Worm (Caenorhabditis elegans) whole organism, L4 larva: ENCODE results near the gene exos-4.1.

ENCODE experiments used
- D1046.2 ChIP-seq: fragments of 200-800 bp; sonication (Bioruptor generic); IDR thresholded peaks from 2 replicates; pipeline ENCODE4 v1.3.6; 2022; ENCODE audit warnings: missing genetic modification characterization, missing compliant biosample characterization
- Y48G9A.11 ChIP-seq: fragments of 200-800 bp; sonication (Bioruptor generic); IDR thresholded peaks from 2 replicates; pipeline ENCODE4 v1.3.6; 2022; ENCODE audit warnings: missing genetic modification reagents, missing genetic modification characterization, missing compliant biosample characterization
- ZK337.2 ChIP-seq: fragments of 200-800 bp; sonication (Bioruptor generic); IDR thresholded peaks from 2 replicates; pipeline ENCODE4 v1.3.6; 2022; ENCODE audit warnings: missing genetic modification reagents, missing genetic modification characterization, missing compliant biosample characterization
- aha-1 ChIP-seq: fragments of 150-350 bp; peaks from one replicate; lab custom pipeline; 2014; ENCODE audit warnings: missing biosample characterization, missing genetic modification characterization
- arid-1 ChIP-seq: fragments of 200-800 bp; sonication (Bioruptor generic); conservative IDR thresholded peaks from 2 replicates; pipeline ENCODE4 v1.3.6; 2022; ENCODE audit warnings: missing genetic modification reagents, missing genetic modification characterization, missing compliant biosample characterization
- ceh-20 ChIP-seq: fragments of 200-800 bp; sonication (Bioruptor generic); IDR thresholded peaks from 2 replicates; pipeline ENCODE4 v1.3.6; 2022; ENCODE audit warnings: missing genetic modification reagents, missing genetic modification characterization, missing compliant biosample characterization
- cey-2 ChIP-seq: sonication (generic microtip); optimal IDR thresholded peaks from 3 replicates; lab custom pipeline; 2017; ENCODE audit warnings: missing genetic modification characterization, mild to moderate bottlenecking, missing compliant biosample characterization, antibody characterized with exemption, borderline replicate concordance; ENCODE audit not compliant: insufficient read depth
- daf-8 ChIP-seq: fragments of 200-800 bp; sonication (Bioruptor generic); IDR thresholded peaks from 2 replicates; pipeline ENCODE4 v1.3.6; 2022; ENCODE audit warnings: missing genetic modification characterization, missing compliant biosample characterization
- dmd-6 ChIP-seq: fragments of 200-800 bp; sonication (Bioruptor generic); IDR thresholded peaks from 2 replicates; pipeline ENCODE4 v1.3.6; 2022; ENCODE audit warnings: missing genetic modification reagents, missing genetic modification characterization, missing compliant biosample characterization
- hlh-11 ChIP-seq: fragments of 200-800 bp; sonication (Bioruptor generic); optimal IDR thresholded peaks from 2 replicates; lab custom pipeline; 2018; ENCODE audit warnings: mild to moderate bottlenecking, missing genetic modification characterization, missing compliant biosample characterization
- hlh-30 ChIP-seq: sonication (generic microtip); optimal IDR thresholded peaks from 2 replicates; lab custom pipeline; 2017; ENCODE audit warnings: antibody characterized with exemption, mild to moderate bottlenecking, missing genetic modification characterization, missing compliant biosample characterization; ENCODE audit not compliant: insufficient read depth
- hmg-1.1 ChIP-seq: fragments of 200-800 bp; sonication (Bioruptor generic); IDR thresholded peaks from 2 replicates; pipeline ENCODE4 v1.3.6; 2022; ENCODE audit warnings: missing genetic modification reagents, missing genetic modification characterization, missing compliant biosample characterization
- jun-1 ChIP-seq: fragments of 150-350 bp; optimal IDR thresholded peaks from 2 replicates; lab custom pipeline; 2014; ENCODE audit warnings: missing biosample characterization, missing genetic modification reagents, missing genetic modification characterization
- lim-7 ChIP-seq: fragments of 200-800 bp; sonication (Bioruptor generic); IDR thresholded peaks from 2 replicates; pipeline ENCODE4 v1.3.6; 2022; ENCODE audit warnings: missing genetic modification characterization, missing compliant biosample characterization
- lin-13 ChIP-seq: fragments of 150-350 bp; optimal IDR thresholded peaks from 2 replicates; lab custom pipeline; 2014; ENCODE audit warnings: missing biosample characterization, missing genetic modification reagents, missing genetic modification characterization
- lin-15B ChIP-seq: fragments of 150-350 bp; sonication (generic microtip); optimal IDR thresholded peaks from 3 replicates; lab custom pipeline; 2014; ENCODE audit warnings: missing biosample characterization, missing genetic modification characterization
- lin-38 ChIP-seq: fragments of 200-800 bp; sonication (Bioruptor generic); IDR thresholded peaks from 2 replicates; pipeline ENCODE4 v1.3.6; 2022; ENCODE audit warnings: missing genetic modification reagents, missing genetic modification characterization, missing compliant biosample characterization
- lir-3 ChIP-seq: sonication (generic microtip); optimal IDR thresholded peaks from 2 replicates; lab custom pipeline; 2016; ENCODE audit warnings: mild to moderate bottlenecking, missing genetic modification characterization, missing compliant biosample characterization
- mdl-1 ChIP-seq, 2 experiments: fragments of 150-350 bp in 1 of 2; sonication (generic microtip) in 1 of 2; optimal IDR thresholded peaks; 2 replicates each; lab custom pipeline; 2014 to 2017; ENCODE audit warnings: missing biosample characterization in 2 of 2, missing genetic modification characterization in 2 of 2
- mxl-3 ChIP-seq: fragments of 200-800 bp; sonication (Bioruptor generic); optimal IDR thresholded peaks from 2 replicates; lab custom pipeline; 2018; ENCODE audit warnings: mild to moderate bottlenecking, missing genetic modification characterization, missing compliant biosample characterization
- nhr-10 ChIP-seq: fragments of 150-350 bp; optimal IDR thresholded peaks from 2 replicates; lab custom pipeline; 2014; ENCODE audit warnings: missing biosample characterization, missing genetic modification characterization
- nhr-11 ChIP-seq: fragments of 150-350 bp; optimal IDR thresholded peaks from 2 replicates; lab custom pipeline; 2014; ENCODE audit warnings: missing biosample characterization, missing genetic modification characterization
- nhr-28 ChIP-seq: fragments of 150-350 bp; optimal IDR thresholded peaks from 2 replicates; lab custom pipeline; 2014; ENCODE audit warnings: missing biosample characterization, missing genetic modification characterization
- nhr-42 ChIP-seq: fragments of 200-800 bp; sonication (Bioruptor generic); IDR thresholded peaks from 2 replicates; pipeline ENCODE4 v1.3.6; 2022; ENCODE audit warnings: missing genetic modification characterization, missing compliant biosample characterization
- sdz-12 ChIP-seq: fragments of 200-800 bp; sonication (Bioruptor generic); optimal IDR thresholded peaks from 2 replicates; lab custom pipeline; 2018; ENCODE audit warnings: mild to moderate bottlenecking, missing genetic modification characterization, missing compliant biosample characterization
- snpc-4 ChIP-seq: fragments of 150-350 bp; optimal IDR thresholded peaks from 2 replicates; lab custom pipeline; 2014; ENCODE audit warnings: missing biosample characterization, missing genetic modification characterization
- spr-1 ChIP-seq: sonication (generic microtip); optimal IDR thresholded peaks from 2 replicates; lab custom pipeline; 2016; ENCODE audit warnings: mild to moderate bottlenecking, missing genetic modification characterization, missing compliant biosample characterization
- unc-62 ChIP-seq, 3 experiments: fragments of 150-350 bp in 1 of 3; sonication (generic microtip); optimal IDR thresholded peaks in 2 of 3; peaks in 1 of 3; 1 replicate in 1 of 3; 2 replicates in 2 of 3; lab custom pipeline; 2014 to 2017; ENCODE audit warnings: missing biosample characterization in 3 of 3, missing genetic modification characterization in 3 of 3, missing genetic modification reagents in 3 of 3, missing genotype in 1 of 3
- zfp-3 ChIP-seq: fragments of 200-800 bp; sonication (Bioruptor generic); conservative IDR thresholded peaks from 2 replicates; pipeline ENCODE4 v1.3.6; 2022; ENCODE audit warnings: missing genetic modification reagents, missing genetic modification characterization, missing compliant biosample characterization

Gene exos-4.1

ce11 chrIV:13100415-13100814 is 1.6 kb downstream of the exos-4.1 start, which contains the start of gene fask-1:
Gene fask-1, plus strand, starts transcription at chrIV:13100715.
- TF ChIP-seq lin-38 (GFP tag; lab: Robert Waterston, UW) (0 out of 2 replicates have a peak, but pooled peaks have one; percentile 39), nhr-10 (tag; lab: Kevin White, UChicago) (no peak), nhr-11 (no peak), Y48G9A.11 (GFP tag; lab: Robert Waterston, UW) (no peak), lir-3 (tag; lab: Kevin White, UChicago) (no peak), hlh-11 (tag; lab: Kevin White, UChicago) (no peak), spr-1 (tag; lab: Kevin White, UChicago) (no peak)

ce11 chrIV:13104900-13105299 is 6.1 kb downstream of the exos-4.1 start, which contains the start of gene rde-11:
Gene rde-11, plus strand, starts transcription at chrIV:13105200.
- no peak for TF ChIP-seq aha-1 (tag; lab: Kevin White, UChicago)
- TF ChIP-seq lin-15B (tag; lab: Kevin White, UChicago) = no peak
- TF ChIP-seq ceh-20 (GFP tag; lab: Robert Waterston, UW) = no peak

- TF ChIP-seq jun-1 (tag; lab: Kevin White, UChicago) (no peak), daf-8 (no peak), hmg-1.1 (GFP tag; lab: Robert Waterston, UW) (no peak), zfp-3 (GFP tag; lab: Robert Waterston, UW) (no peak), lim-7 (no peak)
Observed at ce11 chrIV:13107359-13107758, 8.6 kb downstream of the exos-4.1 start, which contains the start of gene B0564.2. Gene B0564.2, plus strand, starts transcription at chrIV:13107659.

ce11 chrIV:13108430-13108829 is 9.6 kb downstream of the exos-4.1 start:
- TF ChIP-seq unc-62 (GFP tag; optimal IDR thresholded peaks at IDR 0.05 in 1 of 2; lab: Kevin White, UChicago) (peak in 1 of 2 experiments; percentile 94), unc-62 (tag; optimal IDR thresholded peaks at IDR 0.05; lab: Kevin White, UChicago) (no peak), ZK337.2 (GFP tag; lab: Robert Waterston, UW) (no peak)

ce11 chrIV:13109751-13110150 is 11.0 kb downstream of the exos-4.1 start, which contains the start of gene best-1:
Gene best-1, minus strand, starts transcription at chrIV:13109779.
- peak; percentile 52 for TF ChIP-seq nhr-28 (tag; lab: Kevin White, UChicago)
- peak; percentile 32 for TF ChIP-seq mxl-3 (GFP tag; lab: Kevin White, UChicago)
- no peak for TF ChIP-seq sdz-12 (GFP tag; lab: Kevin White, UChicago)
- TF ChIP-seq dmd-6 (GFP tag; lab: Robert Waterston, UW) = 0 out of 2 replicates have a peak, but pooled peaks have one; percentile 17
- peak; percentile 5 for TF ChIP-seq hlh-30 (tag; lab: Kevin White, UChicago)
- peak; percentile 32 for TF ChIP-seq hlh-11 (tag; lab: Kevin White, UChicago)
- TF ChIP-seq mdl-1 (tag; optimal IDR thresholded peaks at IDR 0.05; lab: Kevin White, UChicago) = peak in 1 of 2 experiments; percentile 67
- TF ChIP-seq arid-1 = no peak

ce11 chrIV:13110876-13111275 is 12.1 kb downstream of the exos-4.1 start:
- TF ChIP-seq mdl-1 (tag; optimal IDR thresholded peaks at IDR 0.05; lab: Kevin White, UChicago) (peak in 1 of 2 experiments; percentile 30), nhr-28 (tag; lab: Kevin White, UChicago) (peak; percentile 56), lin-13 (GFP tag; lab: Kevin White, UChicago) (no peak), snpc-4 (tag; lab: Kevin White, UChicago) (no peak), lir-3 (tag; lab: Kevin White, UChicago) (no peak), cey-2 (tag; lab: Kevin White, UChicago) (no peak), hlh-11 (tag; lab: Kevin White, UChicago) (peak; percentile 9), D1046.2 (no peak), hlh-30 (tag; lab: Kevin White, UChicago) (peak; percentile 9), nhr-42 (no peak)
